Worm (Caenorhabditis elegans): Measurements from ENCODE around the gene cebp-1.

DNA sequence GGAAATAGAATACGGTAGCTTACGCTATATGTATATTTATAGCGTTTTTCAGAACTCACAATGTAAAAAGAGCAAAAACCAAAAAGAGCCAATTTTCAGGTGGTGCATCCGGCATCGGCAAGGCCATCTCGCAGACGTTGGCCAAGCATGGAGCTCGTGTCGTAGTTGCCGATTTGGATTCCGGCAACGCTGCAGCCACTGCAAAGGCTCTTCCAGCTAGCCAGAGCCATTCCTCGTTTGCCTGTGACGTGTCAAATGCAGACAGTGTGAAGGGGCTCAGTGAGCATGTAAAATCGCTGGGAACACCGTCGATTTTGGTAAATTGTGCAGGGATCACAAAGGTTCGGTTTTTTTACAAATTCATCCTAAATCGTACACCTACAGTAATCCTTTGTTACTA lies 33.4 kb upstream of the cebp-1 start:
- TF ChIP-seq ekl-4 (GFP tag; IDR thresholded peaks at IDR 0.05): no peak
- no peak for TF ChIP-seq cebp-1 (GFP tag; IDR thresholded peaks at IDR 0.05)
- no peak for TF ChIP-seq cebp-1 (tag; optimal IDR thresholded peaks at IDR 0.05)
- TF ChIP-seq bed-2 (GFP tag; IDR thresholded peaks at IDR 0.05): no peak
